Comparison of ENCODE assay signal across 1 fruit fly cellular context in the genomic region with DNA sequence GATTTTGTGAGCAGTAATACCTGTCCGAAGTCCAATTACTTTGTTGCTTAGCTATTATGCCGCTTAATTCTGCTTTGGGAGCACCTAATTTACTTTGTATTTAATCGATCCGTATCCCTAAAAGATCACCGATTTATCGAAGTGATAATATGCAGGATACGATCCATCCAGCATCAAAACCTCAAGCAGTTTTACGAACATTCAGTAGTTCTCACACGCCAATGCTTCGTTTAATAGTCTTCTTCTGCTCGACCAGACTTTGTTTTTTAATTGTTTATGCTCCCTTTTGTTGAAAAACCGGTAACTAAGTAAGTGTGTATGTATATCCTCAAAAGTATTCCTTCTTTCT.
TF ChIP-seq lines count a peak whose summit lies in the region.

No protein-coding gene starts in this region.

TF ChIP-seq in whole organism, embryonic, 481 proteins besides CTCF, POLR2A, EP300 and RAD21 (continued from another document):
- TF ChIP-seq row (GFP tag; IDR thresholded peaks at IDR 0.05; lab: Robert Waterston, UW) (0 out of 3 replicates have a peak, but pooled peaks have one; percentile 3), aop (GFP tag; IDR thresholded peaks at IDR 0.05; lab: Robert Waterston, UW) (no peak), dpn (GFP tag; optimal IDR thresholded peaks at IDR 0.05; lab: Kevin White, UChicago) (peak in 1 of 2 experiments; percentile 5), tll (GFP tag; optimal IDR thresholded peaks at IDR 0.05; lab: Kevin White, UChicago) (no peak), Max (GFP tag; optimal IDR thresholded peaks at IDR 0.05; lab: Kevin White, UChicago) (no peak)
